Fruit fly (Drosophila melanogaster) whole organism, wandering third instar larva: ENCODE data around the gene CG42300.

Experiments used
- Abd-B ChIP-seq: fragments of >200 bp; optimal IDR thresholded peaks from 2 replicates; lab custom pipeline; 2017; ENCODE audit warnings: missing biosample characterization, missing genetic modification characterization
- CG9705 ChIP-seq: fragments of 200-800 bp; sonication (Bioruptor generic); optimal IDR thresholded peaks from 2 replicates; lab custom pipeline; 2018; ENCODE audit warnings: missing biosample characterization, mild to moderate bottlenecking, missing genetic modification characterization
- Hr78 ChIP-seq: fragments of >200 bp; optimal IDR thresholded peaks from 2 replicates; lab custom pipeline; 2017; ENCODE audit warnings: missing biosample characterization, missing genetic modification characterization
- Jra ChIP-seq: sonication (Bioruptor generic); optimal IDR thresholded peaks from 2 replicates; lab custom pipeline; 2016; ENCODE audit warnings: missing biosample characterization, missing genetic modification characterization
- Sp1 ChIP-seq: fragments of 200-800 bp; sonication (Bioruptor generic); optimal IDR thresholded peaks from 3 replicates; lab custom pipeline; 2019; ENCODE audit warnings: missing biosample characterization, mild to moderate bottlenecking, missing genetic modification characterization, moderate library complexity
- fru ChIP-seq: fragments of 200-800 bp; sonication (Bioruptor generic); optimal IDR thresholded peaks from 3 replicates; lab custom pipeline; 2016; ENCODE audit warnings: missing biosample characterization, mild to moderate bottlenecking, missing genetic modification characterization
- lola ChIP-seq: fragments of >200 bp; optimal IDR thresholded peaks from 2 replicates; lab custom pipeline; 2017; ENCODE audit warnings: missing biosample characterization, missing genetic modification characterization
- pan ChIP-seq: fragments of >200 bp; optimal IDR thresholded peaks from 2 replicates; lab custom pipeline; 2017
- rgr ChIP-seq: fragments of 200-800 bp; sonication (Bioruptor generic); optimal IDR thresholded peaks from 3 replicates; lab custom pipeline; 2016; ENCODE audit warnings: missing biosample characterization, mild to moderate bottlenecking, missing genetic modification characterization

DNA sequence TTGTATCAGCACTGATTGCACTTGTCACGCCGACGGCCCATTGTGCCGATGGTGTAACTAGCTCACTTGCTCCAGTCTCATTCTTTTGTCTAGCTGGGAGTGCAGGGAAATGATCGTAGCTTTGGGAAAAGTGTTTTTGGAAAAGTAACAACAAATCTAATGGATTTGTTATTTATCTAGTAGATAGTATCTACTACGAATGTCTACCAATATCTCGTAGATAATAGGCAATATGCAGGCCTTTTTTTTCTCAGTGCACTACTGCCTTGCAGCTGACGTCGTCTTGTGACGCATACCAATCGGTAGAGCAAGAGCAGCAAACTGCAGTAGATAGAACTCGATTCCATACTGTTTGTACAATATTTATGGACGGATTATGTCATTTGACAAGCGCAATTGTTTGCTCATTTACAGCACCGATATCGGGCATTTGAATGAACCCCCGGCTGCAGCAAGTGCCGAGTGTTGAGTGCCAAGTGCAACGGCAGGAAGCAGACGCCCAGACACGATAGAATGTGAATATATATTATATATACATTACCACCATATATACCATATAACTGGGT, 12.3 kb downstream of the CG42300 start:
- TF ChIP-seq lola (GFP tag; lab: Kevin White, UChicago), result no peak
- no peak for TF ChIP-seq fru
- no peak for TF ChIP-seq Jra
- no peak for TF ChIP-seq pan (lab: Kevin White, UChicago)
- no peak for TF ChIP-seq CG9705
- no peak for TF ChIP-seq Abd-B (GFP tag; lab: Kevin White, UChicago)
- no peak for TF ChIP-seq Hr78 (GFP tag; lab: Kevin White, UChicago)
- TF ChIP-seq Sp1 (GFP tag; lab: Kevin White, UChicago), result no peak
- TF ChIP-seq rgr (GFP tag; lab: Kevin White, UChicago), result no peak
